Worm (Caenorhabditis elegans): ENCODE measurements around the gene sup-10.

Gene sup-10

DNA sequence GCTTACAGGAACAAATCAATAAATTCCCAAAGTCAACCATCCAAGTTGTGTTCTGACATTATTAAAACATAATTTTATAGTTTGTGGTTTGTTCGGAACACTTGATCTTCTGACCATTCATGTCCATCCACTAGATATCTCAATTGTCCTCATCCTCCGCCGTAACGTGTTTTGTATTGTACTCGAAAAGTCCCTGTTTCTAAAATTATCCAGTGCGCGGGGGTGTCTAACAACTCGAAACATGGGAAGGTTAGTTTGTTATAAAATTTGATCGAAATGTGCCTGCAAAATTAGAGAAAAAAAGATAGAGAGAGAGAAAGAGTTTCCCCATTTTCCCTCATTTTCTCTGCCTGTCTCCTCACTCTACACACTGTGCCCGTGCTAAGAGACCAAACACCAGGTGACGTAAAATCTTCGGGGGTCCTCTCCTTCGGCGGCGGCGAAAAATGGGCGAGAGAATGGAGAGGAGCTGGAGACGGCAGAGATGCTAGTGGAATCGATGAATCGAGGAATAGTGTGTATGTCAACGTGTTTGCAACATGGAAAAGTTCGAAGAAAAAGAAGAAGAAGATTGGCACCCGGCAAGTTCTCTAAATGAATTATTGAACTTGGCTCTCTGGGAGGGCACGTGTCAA is 22.5 kb upstream of the sup-10 start:
- TF ChIP-seq scrt-1 (GFP tag; IDR thresholded peaks at IDR 0.05): no peak
- no peak for TF ChIP-seq tbx-11 (GFP tag; IDR thresholded peaks at IDR 0.05)
- no peak for TF ChIP-seq B0310.2 (tag; optimal IDR thresholded peaks at IDR 0.05)
- no peak for TF ChIP-seq flt-1 (GFP tag; IDR thresholded peaks at IDR 0.05)
- no peak for TF ChIP-seq ceh-36 (tag; optimal IDR thresholded peaks at IDR 0.05)
- TF ChIP-seq pes-1 (GFP tag; IDR thresholded peaks at IDR 0.05): no peak

DNA sequence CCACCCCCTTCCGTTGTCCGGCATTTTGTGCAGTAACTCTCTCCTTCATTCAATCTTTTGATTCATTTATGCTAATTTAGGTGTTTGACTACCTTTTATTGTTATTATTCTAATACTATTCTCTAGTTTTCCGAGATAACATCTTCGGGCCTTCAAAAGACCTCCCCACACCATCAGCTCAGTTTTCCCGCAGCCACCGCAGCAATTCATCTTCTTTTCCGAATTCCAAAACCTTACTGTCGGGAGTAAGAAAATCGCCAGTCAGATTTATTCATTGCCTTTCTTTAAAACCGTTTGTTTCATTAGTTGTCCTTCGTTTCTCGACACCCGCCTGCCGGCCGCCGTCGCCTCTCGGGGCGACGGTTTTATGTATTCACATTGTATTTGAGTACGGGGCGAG is 20.0 kb upstream of the sup-10 start:
- no peak for TF ChIP-seq F13C5.2 (tag; optimal IDR thresholded peaks at IDR 0.05)
- TF ChIP-seq ceh-13 (GFP tag; optimal IDR thresholded peaks at IDR 0.05): no peak
- TF ChIP-seq flt-1 (GFP tag; IDR thresholded peaks at IDR 0.05): no peak
- TF ChIP-seq hnd-1 (tag; optimal IDR thresholded peaks at IDR 0.05): no peak
- no peak for TF ChIP-seq aly-1 (tag; optimal IDR thresholded peaks at IDR 0.05)
- no peak for TF ChIP-seq pes-1 (GFP tag; IDR thresholded peaks at IDR 0.05)
- no peak for TF ChIP-seq tbx-11 (GFP tag; IDR thresholded peaks at IDR 0.05)

DNA sequence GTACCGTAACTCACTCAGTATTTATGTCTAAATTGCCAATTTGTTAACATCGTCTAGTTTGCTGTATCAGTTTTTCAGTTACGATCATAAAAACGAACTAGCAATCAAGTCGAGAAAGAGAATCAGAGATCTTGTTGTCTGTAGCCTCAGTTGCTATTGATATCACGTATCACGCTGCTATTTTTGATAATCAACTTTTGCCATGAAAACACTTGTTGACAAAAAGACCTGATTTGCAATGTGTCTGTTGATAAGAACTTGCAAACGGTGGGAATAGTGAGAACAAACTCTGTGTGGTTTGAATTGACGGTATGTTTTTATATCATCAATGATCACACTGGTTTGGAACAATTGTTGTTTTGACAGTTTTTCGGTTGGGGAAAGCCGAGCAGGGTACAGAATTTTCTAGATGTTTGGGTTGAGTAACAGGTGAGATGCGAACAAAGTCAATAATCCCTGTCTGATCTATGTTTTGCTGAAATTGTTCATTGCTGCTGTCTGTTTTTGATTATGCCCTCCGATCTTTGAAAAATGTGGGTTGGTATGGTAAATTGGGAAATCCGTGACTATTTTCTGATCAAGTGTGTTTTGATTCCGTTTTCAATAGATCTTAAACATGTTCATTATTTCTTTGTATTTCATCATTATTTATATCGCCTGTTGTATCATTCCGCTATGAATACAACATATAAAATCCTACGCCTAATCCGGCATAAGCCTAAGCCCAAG is 18.9 kb upstream of the sup-10 start:
- TF ChIP-seq sea-1 (GFP tag; conservative IDR thresholded peaks at IDR 0.05): no peak
- TF ChIP-seq ceh-13 (GFP tag; optimal IDR thresholded peaks at IDR 0.05): no peak
- TF ChIP-seq ama-1 (optimal IDR thresholded peaks at IDR 0.05): no peak
- no peak for TF ChIP-seq pes-1 (GFP tag; IDR thresholded peaks at IDR 0.05)
- TF ChIP-seq aly-1 (tag; optimal IDR thresholded peaks at IDR 0.05): no peak
- no peak for TF ChIP-seq hmbx-1 (tag; optimal IDR thresholded peaks at IDR 0.05)

DNA sequence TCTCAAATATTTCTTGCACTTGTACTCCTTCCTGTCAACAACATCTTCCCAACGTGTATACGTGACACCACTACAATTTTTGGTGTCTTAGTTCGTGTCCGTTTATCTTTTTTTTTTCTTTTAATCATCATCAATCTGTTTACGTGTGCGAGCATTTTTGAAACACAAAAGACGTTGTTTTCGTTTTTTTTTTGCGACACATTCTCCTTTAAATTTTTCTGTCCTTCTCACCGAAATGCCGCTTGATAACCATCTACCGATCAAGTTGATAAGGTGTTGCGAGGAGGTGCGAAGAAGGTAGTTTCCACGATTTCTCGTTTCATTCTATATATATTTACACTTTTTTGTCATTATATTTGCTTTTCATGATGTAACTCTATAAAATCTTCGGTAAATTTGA is 17.6 kb upstream of the sup-10 start:
- TF ChIP-seq hmbx-1 (tag; optimal IDR thresholded peaks at IDR 0.05) (no peak), ceh-13 (GFP tag; optimal IDR thresholded peaks at IDR 0.05) (no peak), tbx-37 (GFP tag; conservative IDR thresholded peaks at IDR 0.05) (no peak), hmg-4 (GFP tag; optimal IDR thresholded peaks at IDR 0.05) (no peak), tra-4 (tag; optimal IDR thresholded peaks at IDR 0.05) (no peak), pes-1 (GFP tag; IDR thresholded peaks at IDR 0.05) (no peak), hnd-1 (tag; optimal IDR thresholded peaks at IDR 0.05) (no peak), flt-1 (GFP tag; IDR thresholded peaks at IDR 0.05) (no peak), B0310.2 (tag; optimal IDR thresholded peaks at IDR 0.05) (no peak)

DNA sequence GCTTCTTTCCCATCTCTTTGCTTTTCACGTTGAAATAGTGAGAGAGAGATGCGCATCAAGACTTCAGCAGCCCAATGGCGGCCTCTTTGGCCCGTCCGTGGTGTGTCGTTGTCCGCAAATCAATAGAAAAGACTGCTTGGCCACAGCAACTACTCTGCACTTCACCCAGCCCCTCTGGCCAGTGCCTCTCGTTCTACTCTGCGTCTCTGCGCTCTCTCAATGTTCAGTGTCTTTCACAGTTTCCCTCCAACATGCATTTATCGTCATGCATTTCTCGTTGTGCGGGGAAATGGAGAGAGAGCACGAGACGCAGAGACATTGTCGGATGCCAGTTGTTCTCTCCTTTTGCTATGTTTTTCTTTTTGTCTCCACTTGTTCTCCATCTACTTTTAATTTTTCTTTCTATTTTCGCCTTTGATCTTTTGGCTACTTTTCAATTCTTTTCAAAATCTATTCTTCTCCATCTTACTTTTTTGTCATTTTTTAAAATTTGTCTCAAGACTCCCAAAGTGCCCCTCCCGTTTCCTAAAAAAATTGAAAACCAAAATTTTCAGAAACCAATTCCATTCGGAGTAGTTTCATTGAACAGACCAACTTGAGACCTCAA is 14.5 kb upstream of the sup-10 start, which contains the start of gene nhr-1:
nhr-1 (plus strand) TSS at position 557 of the 607 bp plus-strand sequence.
- no peak for TF ChIP-seq hnd-1 (tag; optimal IDR thresholded peaks at IDR 0.05)
- no peak for TF ChIP-seq tra-4 (tag; optimal IDR thresholded peaks at IDR 0.05)
- peak; percentile 20 for TF ChIP-seq aly-1 (tag; optimal IDR thresholded peaks at IDR 0.05)
- TF ChIP-seq sea-1 (GFP tag; conservative IDR thresholded peaks at IDR 0.05): 0 out of 2 replicates have a peak, but pooled peaks have one; percentile 12
- no peak for TF ChIP-seq ceh-13 (GFP tag; optimal IDR thresholded peaks at IDR 0.05)
- TF ChIP-seq hmbx-1 (tag; optimal IDR thresholded peaks at IDR 0.05): no peak
- TF ChIP-seq hmg-4 (GFP tag; optimal IDR thresholded peaks at IDR 0.05): peak; percentile 85
- no peak for TF ChIP-seq ama-1 (optimal IDR thresholded peaks at IDR 0.05)
- TF ChIP-seq B0310.2 (tag; optimal IDR thresholded peaks at IDR 0.05): no peak
- no peak for TF ChIP-seq pes-1 (GFP tag; IDR thresholded peaks at IDR 0.05)
- TF ChIP-seq F13C5.2 (tag; optimal IDR thresholded peaks at IDR 0.05): peak; percentile 36
- TF ChIP-seq tbx-37 (GFP tag; conservative IDR thresholded peaks at IDR 0.05): no peak
- TF ChIP-seq flt-1 (GFP tag; IDR thresholded peaks at IDR 0.05): no peak
- TF ChIP-seq ceh-36 (tag; optimal IDR thresholded peaks at IDR 0.05): no peak
- TF ChIP-seq tbx-11 (GFP tag; IDR thresholded peaks at IDR 0.05): no peak
- TF ChIP-seq ets-7 (tag; optimal IDR thresholded peaks at IDR 0.05): peak; percentile 6
- no peak for TF ChIP-seq scrt-1 (GFP tag; IDR thresholded peaks at IDR 0.05)

DNA sequence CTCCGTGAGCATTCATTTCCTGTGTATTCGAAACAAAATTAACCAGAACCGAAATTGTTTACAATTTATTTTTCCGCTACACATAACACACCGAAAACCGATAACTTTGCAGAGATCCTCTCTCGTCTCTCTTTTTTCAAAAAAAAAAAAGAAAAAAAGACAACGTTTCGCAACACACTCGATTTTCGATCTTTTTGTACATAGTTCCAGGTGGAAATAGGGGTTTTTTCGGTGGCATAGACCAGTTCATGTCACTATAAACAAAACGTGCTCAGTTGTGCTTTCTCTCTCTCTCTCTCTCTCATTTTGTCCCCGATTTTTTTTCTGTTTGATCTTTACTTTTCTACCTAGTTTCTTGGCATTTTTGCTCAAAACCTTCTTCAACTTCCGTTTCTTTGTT is 13.7 kb upstream of the sup-10 start:
- TF ChIP-seq sea-1 (GFP tag; conservative IDR thresholded peaks at IDR 0.05) (no peak), ama-1 (optimal IDR thresholded peaks at IDR 0.05) (no peak), F13C5.2 (tag; optimal IDR thresholded peaks at IDR 0.05) (no peak), tbx-37 (GFP tag; conservative IDR thresholded peaks at IDR 0.05) (no peak), scrt-1 (GFP tag; IDR thresholded peaks at IDR 0.05) (no peak), B0310.2 (tag; optimal IDR thresholded peaks at IDR 0.05) (no peak), hnd-1 (tag; optimal IDR thresholded peaks at IDR 0.05) (no peak), ceh-13 (GFP tag; optimal IDR thresholded peaks at IDR 0.05) (no peak), tra-4 (tag; optimal IDR thresholded peaks at IDR 0.05) (no peak), aly-1 (tag; optimal IDR thresholded peaks at IDR 0.05) (no peak), pes-1 (GFP tag; IDR thresholded peaks at IDR 0.05) (no peak), flt-1 (GFP tag; IDR thresholded peaks at IDR 0.05) (no peak), hmg-4 (GFP tag; optimal IDR thresholded peaks at IDR 0.05) (no peak), hmbx-1 (tag; optimal IDR thresholded peaks at IDR 0.05) (no peak), ceh-36 (tag; optimal IDR thresholded peaks at IDR 0.05) (no peak), tbx-11 (GFP tag; IDR thresholded peaks at IDR 0.05) (no peak), ets-7 (tag; optimal IDR thresholded peaks at IDR 0.05) (no peak)

DNA sequence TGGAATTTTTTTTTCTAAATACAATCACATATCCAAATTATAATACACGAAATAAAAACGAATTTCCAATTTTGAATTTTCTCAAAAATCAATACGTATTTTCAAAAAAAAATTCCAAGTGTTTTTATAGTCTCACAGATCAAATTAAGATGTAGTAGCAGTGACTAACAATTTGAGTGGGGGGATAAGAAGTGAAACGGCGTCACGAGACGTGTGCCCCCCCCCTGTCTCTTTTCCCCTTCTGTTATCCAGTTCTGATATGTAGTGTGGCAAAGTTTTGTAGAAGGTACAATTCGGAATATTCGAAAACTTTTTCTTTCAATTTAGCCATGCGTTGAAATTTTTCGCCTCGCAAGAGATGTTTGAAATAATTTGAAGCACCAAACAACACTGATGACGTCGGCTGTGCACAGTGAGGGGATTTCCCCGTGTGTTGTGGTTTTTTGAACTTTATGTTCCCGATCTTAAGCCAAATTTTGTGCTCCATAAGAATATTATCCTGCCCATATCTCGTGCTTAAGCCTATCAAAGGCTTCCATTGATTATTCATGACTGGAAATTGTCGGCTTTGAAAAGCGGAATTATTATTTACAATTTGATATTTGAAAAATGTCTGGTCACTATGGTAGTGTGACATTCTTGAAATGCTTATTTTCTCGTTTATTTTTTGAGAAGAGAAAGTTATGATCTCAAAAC is 12.8 kb upstream of the sup-10 start:
- no peak for TF ChIP-seq tbx-37 (GFP tag; conservative IDR thresholded peaks at IDR 0.05)
- no peak for TF ChIP-seq tbx-11 (GFP tag; IDR thresholded peaks at IDR 0.05)
- TF ChIP-seq hmbx-1 (tag; optimal IDR thresholded peaks at IDR 0.05): no peak
- TF ChIP-seq pes-1 (GFP tag; IDR thresholded peaks at IDR 0.05): no peak
- no peak for TF ChIP-seq hmg-4 (GFP tag; optimal IDR thresholded peaks at IDR 0.05)
- TF ChIP-seq F13C5.2 (tag; optimal IDR thresholded peaks at IDR 0.05): no peak
- no peak for TF ChIP-seq ceh-36 (tag; optimal IDR thresholded peaks at IDR 0.05)
- no peak for TF ChIP-seq ama-1 (optimal IDR thresholded peaks at IDR 0.05)
- no peak for TF ChIP-seq sea-1 (GFP tag; conservative IDR thresholded peaks at IDR 0.05)
- no peak for TF ChIP-seq ceh-13 (GFP tag; optimal IDR thresholded peaks at IDR 0.05)
- no peak for TF ChIP-seq ets-7 (tag; optimal IDR thresholded peaks at IDR 0.05)
- TF ChIP-seq flt-1 (GFP tag; IDR thresholded peaks at IDR 0.05): no peak
- TF ChIP-seq tra-4 (tag; optimal IDR thresholded peaks at IDR 0.05): no peak
- no peak for TF ChIP-seq aly-1 (tag; optimal IDR thresholded peaks at IDR 0.05)
- TF ChIP-seq B0310.2 (tag; optimal IDR thresholded peaks at IDR 0.05): no peak
- no peak for TF ChIP-seq hnd-1 (tag; optimal IDR thresholded peaks at IDR 0.05)
- TF ChIP-seq scrt-1 (GFP tag; IDR thresholded peaks at IDR 0.05): no peak
